Worm (Caenorhabditis elegans): ENCODE measurements around the gene cls-3.
A peak's percentile ranks its signal among the peaks of the same experiment; 100 is the strongest.

cls-3 gene

DNA sequence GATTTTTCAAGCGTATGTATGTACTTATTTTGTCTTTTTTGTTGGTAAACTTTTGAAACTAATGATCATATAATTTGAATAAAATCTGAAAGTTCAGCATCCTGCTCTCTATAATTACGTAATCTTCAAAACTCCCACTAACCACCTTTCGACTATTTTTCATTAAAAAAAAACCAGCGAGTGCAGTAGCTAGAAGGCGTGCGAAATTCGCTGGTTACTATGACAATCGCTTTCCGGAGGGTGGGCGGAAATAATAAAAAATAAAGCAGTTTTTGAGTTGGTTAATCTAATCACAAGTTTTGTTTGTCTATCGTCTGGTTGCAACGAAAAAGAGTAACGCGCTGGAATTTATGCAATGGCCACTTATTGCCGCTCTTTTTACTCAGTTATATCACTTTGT lies 36.1 kb downstream of the cls-3 start, which contains the start of gene irld-34:
irld-34 (plus strand) TSS at position 301 of the 400 bp plus-strand sequence.
- TF ChIP-seq ztf-23 (GFP tag; IDR thresholded peaks at IDR 0.05): no peak
- no peak for TF ChIP-seq T22C8.4 (GFP tag; IDR thresholded peaks at IDR 0.05)

DNA sequence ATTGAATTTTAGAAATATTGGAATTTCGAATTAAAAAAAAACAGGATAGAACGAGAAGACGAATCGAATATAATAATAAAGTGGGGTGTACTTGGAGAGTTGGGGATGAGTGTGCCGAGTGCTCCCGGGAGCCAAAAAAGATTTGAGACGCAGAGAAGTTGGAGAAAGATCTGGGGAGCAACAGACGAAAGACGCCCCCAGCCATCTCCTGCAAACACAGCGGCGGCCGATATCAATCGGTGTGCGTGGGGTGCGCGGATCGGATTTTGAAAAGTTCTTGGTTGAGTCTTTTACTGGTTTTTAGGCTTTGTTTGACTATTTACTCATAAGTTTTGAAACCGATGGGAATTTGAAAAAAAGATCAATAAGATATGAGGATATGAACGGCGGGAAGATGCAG lies 37.1 kb downstream of the cls-3 start, which contains the start of gene nhl-1:
nhl-1 (minus strand) TSS at position 101 of the 400 bp plus-strand sequence.
- TF ChIP-seq tab-1 (GFP tag; IDR thresholded peaks at IDR 0.05) (no peak), ztf-29 (GFP tag; IDR thresholded peaks at IDR 0.05) (no peak), cog-1 (tag; optimal IDR thresholded peaks at IDR 0.05) (no peak), klf-2 (GFP tag; conservative IDR thresholded peaks at IDR 0.05) (no peak), flt-1 (GFP tag; IDR thresholded peaks at IDR 0.05) (no peak), T22C8.4 (GFP tag; IDR thresholded peaks at IDR 0.05) (no peak), med-1 (GFP tag; optimal IDR thresholded peaks at IDR 0.05; ENCODE audit: insufficient read depth) (no peak), ztf-23 (GFP tag; IDR thresholded peaks at IDR 0.05) (no peak), ref-1 (GFP tag; conservative IDR thresholded peaks at IDR 0.05) (no peak)

DNA sequence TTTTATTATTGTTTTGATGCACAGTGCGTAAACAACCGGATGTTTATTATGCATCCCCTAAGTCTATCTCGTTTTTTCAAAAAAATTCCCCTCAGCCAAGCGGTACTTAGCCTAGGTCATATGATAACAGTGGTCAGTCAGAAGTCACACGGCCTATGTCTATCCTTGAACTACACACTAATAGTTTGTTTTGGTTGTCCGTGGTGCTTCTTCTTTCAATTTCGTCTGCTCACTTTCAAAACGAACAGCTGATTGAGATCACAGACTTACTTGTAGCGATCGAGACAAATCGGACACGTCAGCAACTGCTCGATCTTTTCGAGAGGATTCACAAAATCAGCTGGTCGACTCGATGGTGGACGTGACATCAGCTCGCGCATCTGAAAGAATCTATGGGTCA lies 38.0 kb downstream of the cls-3 start:
- TF ChIP-seq tab-1 (GFP tag; IDR thresholded peaks at IDR 0.05): no peak
- no peak for TF ChIP-seq ztf-23 (GFP tag; IDR thresholded peaks at IDR 0.05)
- no peak for TF ChIP-seq flt-1 (GFP tag; IDR thresholded peaks at IDR 0.05)
- no peak for TF ChIP-seq ref-1 (GFP tag; conservative IDR thresholded peaks at IDR 0.05)
- TF ChIP-seq med-1 (GFP tag; optimal IDR thresholded peaks at IDR 0.05; ENCODE audit: insufficient read depth): no peak
- no peak for TF ChIP-seq T22C8.4 (GFP tag; IDR thresholded peaks at IDR 0.05)
- no peak for TF ChIP-seq ztf-29 (GFP tag; IDR thresholded peaks at IDR 0.05)
- TF ChIP-seq klf-2 (GFP tag; conservative IDR thresholded peaks at IDR 0.05): no peak
- no peak for TF ChIP-seq cog-1 (tag; optimal IDR thresholded peaks at IDR 0.05)

DNA sequence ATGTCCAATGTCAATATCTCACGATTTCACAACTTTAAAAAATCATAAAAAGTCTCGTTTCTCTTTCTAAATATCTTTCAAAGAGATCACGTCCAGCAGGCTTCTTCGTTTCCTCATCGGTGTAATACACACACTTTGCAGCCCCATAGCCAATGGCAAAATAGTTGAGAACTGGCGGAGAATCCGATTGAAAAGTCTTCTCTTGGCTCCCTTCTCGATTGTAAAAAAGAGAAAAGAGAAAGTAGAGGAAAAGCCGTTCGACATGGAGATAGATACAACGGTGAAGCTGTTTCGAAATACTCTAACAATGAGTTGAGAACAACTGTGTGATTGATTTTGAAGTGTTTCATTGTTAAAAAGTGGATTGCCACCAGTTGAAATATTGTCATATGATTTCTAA lies 39.1 kb downstream of the cls-3 start:
- TF ChIP-seq med-1 (GFP tag; optimal IDR thresholded peaks at IDR 0.05; ENCODE audit: insufficient read depth) (no peak), ref-1 (GFP tag; conservative IDR thresholded peaks at IDR 0.05) (no peak), T22C8.4 (GFP tag; IDR thresholded peaks at IDR 0.05) (no peak), cog-1 (tag; optimal IDR thresholded peaks at IDR 0.05) (no peak), ztf-29 (GFP tag; IDR thresholded peaks at IDR 0.05) (no peak), flt-1 (GFP tag; IDR thresholded peaks at IDR 0.05) (no peak)

DNA sequence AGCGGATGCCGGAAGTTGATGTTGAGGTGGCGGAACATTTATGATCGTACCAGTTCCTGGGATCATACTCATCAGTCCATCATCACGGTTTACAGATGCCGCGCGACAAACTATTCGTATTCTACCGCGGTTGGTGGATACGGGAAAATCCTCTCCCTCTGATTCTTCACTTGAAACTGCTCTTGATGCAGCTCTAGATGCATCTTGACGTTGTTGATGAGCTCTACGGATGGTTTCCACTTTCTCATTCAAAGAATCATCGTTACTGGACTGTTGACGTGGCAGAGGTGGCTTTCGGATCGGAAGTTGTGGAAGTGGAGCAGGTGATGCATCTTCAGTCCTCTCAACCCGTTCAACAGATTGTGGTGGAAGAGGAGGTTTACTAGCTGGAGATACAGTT lies 41.8 kb downstream of the cls-3 start:
- TF ChIP-seq flt-1 (GFP tag; IDR thresholded peaks at IDR 0.05): no peak
- TF ChIP-seq klf-2 (GFP tag; conservative IDR thresholded peaks at IDR 0.05): no peak

DNA sequence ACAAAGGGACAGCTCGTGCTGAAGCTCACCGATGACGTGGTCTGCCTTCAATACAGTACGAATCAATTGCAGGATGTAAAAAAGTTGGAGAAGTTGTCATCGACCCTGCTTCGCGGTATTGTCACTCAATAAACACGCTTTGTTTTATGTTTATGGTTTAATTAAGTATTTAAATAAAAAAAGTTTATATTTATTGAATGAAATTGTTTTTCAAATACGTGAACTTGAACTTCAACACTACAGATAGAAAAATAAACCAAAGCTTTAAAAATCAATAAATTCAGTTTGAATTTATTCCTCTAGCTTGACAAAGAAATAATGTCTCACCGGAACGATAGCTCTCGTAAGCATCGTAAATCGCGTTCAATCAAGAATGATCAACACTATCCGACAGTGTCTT lies 45.1 kb downstream of the cls-3 start, which contains the start of gene ZK512.8:
ZK512.8 (plus strand) TSS at position 301 of the 400 bp plus-strand sequence.
- TF ChIP-seq ztf-23 (GFP tag; IDR thresholded peaks at IDR 0.05): no peak
- no peak for TF ChIP-seq cog-1 (tag; optimal IDR thresholded peaks at IDR 0.05)

DNA sequence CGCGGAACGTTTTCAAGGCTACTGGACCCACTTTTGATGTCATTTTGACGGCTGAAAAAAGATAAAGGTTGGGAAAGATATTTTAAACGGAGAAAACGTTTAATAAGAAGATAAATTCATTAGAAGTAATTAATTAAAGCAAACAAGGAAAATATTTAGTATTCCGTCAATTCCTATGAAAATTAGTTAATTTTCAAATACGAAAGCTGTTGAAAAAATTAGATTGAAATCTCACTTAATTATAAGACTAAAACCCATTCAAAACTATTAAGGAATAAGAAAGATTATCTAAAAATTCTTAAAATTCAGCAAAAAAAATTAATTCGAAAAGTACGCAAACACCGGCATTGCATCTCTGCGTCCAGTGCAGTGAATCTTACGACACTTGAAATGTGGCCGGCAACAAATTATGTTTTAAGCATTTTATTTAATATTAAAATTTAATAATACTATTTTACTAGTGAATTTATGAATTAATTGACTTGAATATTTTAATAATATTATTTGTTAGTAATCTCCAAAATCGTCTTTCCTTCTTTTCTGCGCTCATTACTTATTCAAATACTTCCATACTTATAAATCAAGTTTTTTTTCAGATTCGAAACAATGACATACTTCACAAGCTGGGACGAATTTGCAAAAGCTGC lies 46.0 kb downstream of the cls-3 start, which contains the start of the genes ZK512.2 and ZK512.4:
ZK512.2 (minus strand) TSS at position 51 of the 647 bp plus-strand sequence.
ZK512.4 (plus strand) TSS at position 597 of the 647 bp plus-strand sequence.
- TF ChIP-seq tab-1 (GFP tag; IDR thresholded peaks at IDR 0.05) (no peak), ztf-29 (GFP tag; IDR thresholded peaks at IDR 0.05) (no peak), ztf-23 (GFP tag; IDR thresholded peaks at IDR 0.05) (no peak), klf-2 (GFP tag; conservative IDR thresholded peaks at IDR 0.05) (no peak), T22C8.4 (GFP tag; IDR thresholded peaks at IDR 0.05) (no peak), cog-1 (tag; optimal IDR thresholded peaks at IDR 0.05) (no peak), med-1 (GFP tag; optimal IDR thresholded peaks at IDR 0.05; ENCODE audit: insufficient read depth) (no peak), flt-1 (GFP tag; IDR thresholded peaks at IDR 0.05) (no peak)

DNA sequence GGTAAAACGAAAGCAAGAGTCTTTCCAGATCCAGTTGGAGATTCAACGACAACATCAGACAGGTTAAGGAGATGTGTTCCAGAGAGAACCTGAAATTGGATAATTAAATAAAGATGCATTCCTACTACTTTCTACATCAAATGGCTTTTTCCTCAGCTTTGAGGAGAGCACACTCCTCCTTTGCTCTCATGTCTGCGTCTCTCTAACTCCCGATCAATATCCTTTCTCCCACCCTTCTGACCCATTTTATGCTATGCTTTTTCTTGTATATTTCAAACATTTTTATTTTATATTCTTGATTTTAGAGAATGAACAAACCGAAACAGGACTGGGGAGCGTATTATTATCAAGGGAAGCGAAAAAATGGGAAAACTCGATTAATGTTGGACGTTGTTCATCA lies 47.0 kb downstream of the cls-3 start, which contains the start of gene ZK512.11:
ZK512.11 (plus strand) TSS at position 301 of the 400 bp plus-strand sequence.
- TF ChIP-seq T22C8.4 (GFP tag; IDR thresholded peaks at IDR 0.05): peak; percentile 23; the same call in 1 of the 2 replicates
- no peak for TF ChIP-seq ztf-23 (GFP tag; IDR thresholded peaks at IDR 0.05)

DNA sequence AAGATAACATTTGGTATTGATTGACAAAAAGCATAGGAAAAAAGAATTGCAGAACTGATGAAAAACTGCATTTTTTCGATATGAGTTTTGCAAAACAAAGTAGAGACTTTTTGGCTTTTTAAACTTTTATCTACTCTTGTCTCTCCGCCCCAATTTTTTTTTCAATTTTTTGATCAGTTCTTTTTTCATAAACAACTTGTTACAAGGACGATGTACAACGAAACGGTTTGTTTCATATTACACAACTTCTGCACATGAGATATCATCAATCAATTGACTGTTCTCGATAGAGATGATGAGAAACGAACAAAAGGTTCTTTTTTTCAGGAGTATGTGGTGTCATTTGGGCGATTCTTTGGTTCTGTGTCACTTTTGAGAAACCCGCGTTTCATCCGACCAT lies 52.3 kb downstream of the cls-3 start, which contains the start of gene ZK512.7:
ZK512.7 (minus strand) TSS at position 101 of the 400 bp plus-strand sequence.
- TF ChIP-seq ztf-23 (GFP tag; IDR thresholded peaks at IDR 0.05) (no peak), flt-1 (GFP tag; IDR thresholded peaks at IDR 0.05) (no peak), med-1 (GFP tag; optimal IDR thresholded peaks at IDR 0.05; ENCODE audit: insufficient read depth) (no peak), tab-1 (GFP tag; IDR thresholded peaks at IDR 0.05) (no peak), ref-1 (GFP tag; conservative IDR thresholded peaks at IDR 0.05) (no peak), ztf-29 (GFP tag; IDR thresholded peaks at IDR 0.05) (no peak)

DNA sequence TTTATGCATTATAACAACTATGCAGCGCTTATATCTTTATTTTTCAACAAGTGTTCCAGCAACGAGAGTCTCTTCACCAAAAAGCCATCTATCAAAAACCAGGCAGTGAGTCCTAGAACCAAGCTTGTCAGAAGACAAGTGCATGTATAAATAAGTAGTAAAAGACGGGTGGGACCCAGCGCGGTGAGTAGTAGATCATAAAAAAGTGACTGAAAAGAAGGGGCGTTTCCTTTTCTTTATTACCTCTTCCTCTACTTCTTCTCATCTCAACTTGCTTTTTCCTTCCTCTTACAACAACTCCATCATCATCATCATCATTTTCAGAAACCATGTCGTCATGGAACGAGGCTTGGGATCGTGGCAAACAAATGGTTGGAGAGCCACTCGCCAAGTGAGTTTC lies 54.3 kb downstream of the cls-3 start, which contains the start of gene eat-4:
eat-4 (plus strand) TSS at position 301 of the 400 bp plus-strand sequence.
- TF ChIP-seq ztf-29 (GFP tag; IDR thresholded peaks at IDR 0.05) (no peak), ztf-23 (GFP tag; IDR thresholded peaks at IDR 0.05) (no peak), med-1 (GFP tag; optimal IDR thresholded peaks at IDR 0.05; ENCODE audit: insufficient read depth) (no peak), T22C8.4 (GFP tag; IDR thresholded peaks at IDR 0.05) (no peak), flt-1 (GFP tag; IDR thresholded peaks at IDR 0.05) (no peak), cog-1 (tag; optimal IDR thresholded peaks at IDR 0.05) (no peak), klf-2 (GFP tag; conservative IDR thresholded peaks at IDR 0.05) (no peak), ref-1 (GFP tag; conservative IDR thresholded peaks at IDR 0.05) (no peak), tab-1 (GFP tag; IDR thresholded peaks at IDR 0.05) (no peak)

All from whole organism, midembryonic.